Worm (Caenorhabditis elegans): ENCODE results near the gene B0361.4.

The B0361.4 gene

ce11 chrIII:7229687-7230086 lies 29.1 kb upstream of the B0361.4 start, which contains the start of gene R151.8:
Gene R151.8, minus strand, starts transcription at chrIII:7229787.
- TF ChIP-seq aptf-2 (GFP tag; conservative IDR thresholded peaks at IDR 0.05) (no peak), chd-7 (tag; optimal IDR thresholded peaks at IDR 0.05) (no peak), ztf-3 (GFP tag; optimal IDR thresholded peaks at IDR 0.05) (no peak), B0336.3 (GFP tag; IDR thresholded peaks at IDR 0.05) (no peak), ceh-27 (GFP tag; optimal IDR thresholded peaks at IDR 0.05) (no peak), fkh-3 (tag; optimal IDR thresholded peaks at IDR 0.05) (no peak), ztf-28 (GFP tag; IDR thresholded peaks at IDR 0.05) (no peak)

ce11 chrIII:7230841-7231240 lies 27.9 kb upstream of the B0361.4 start, which contains the start of gene R151.10:
Gene R151.10, minus strand, starts transcription at chrIII:7230941.
- TF ChIP-seq rpc-1 (optimal IDR thresholded peaks at IDR 0.05), result no peak
- TF ChIP-seq rpc-1 (tag; optimal IDR thresholded peaks at IDR 0.05), result no peak
- TF ChIP-seq snpc-1.3 (tag; optimal IDR thresholded peaks at IDR 0.05; ENCODE audit: insufficient read depth), result no peak
- no peak for TF ChIP-seq die-1 (tag; optimal IDR thresholded peaks at IDR 0.05)
- TF ChIP-seq F57C9.4 (tag; optimal IDR thresholded peaks at IDR 0.05), result no peak
- no peak for TF ChIP-seq nhr-27 (tag; optimal IDR thresholded peaks at IDR 0.05)
- no peak for TF ChIP-seq him-1 (tag; optimal IDR thresholded peaks at IDR 0.05)
- TF ChIP-seq ztf-18 (tag; optimal IDR thresholded peaks at IDR 0.05), result no peak
- TF ChIP-seq dpl-1 (GFP tag; optimal IDR thresholded peaks at IDR 0.05), result no peak
- TF ChIP-seq ceh-40 (GFP tag; IDR thresholded peaks at IDR 0.05), result no peak
- TF ChIP-seq aptf-2 (GFP tag; conservative IDR thresholded peaks at IDR 0.05), result no peak
- no peak for TF ChIP-seq Y95B8A.8 (GFP tag; IDR thresholded peaks at IDR 0.05)

ce11 chrIII:7232782-7233181 lies 26.0 kb upstream of the B0361.4 start, which contains the start of gene adr-2:
Gene adr-2, minus strand, starts transcription at chrIII:7232882.
- no peak for TF ChIP-seq snpc-4 (GFP tag; optimal IDR thresholded peaks at IDR 0.05)
- TF ChIP-seq snpc-4 (tag; optimal IDR thresholded peaks at IDR 0.05), result no peak
- no peak for TF ChIP-seq ztf-28 (GFP tag; IDR thresholded peaks at IDR 0.05)
- no peak for TF ChIP-seq hsf-1 (GFP tag; IDR thresholded peaks at IDR 0.05)
- TF ChIP-seq xnd-1 (tag; optimal IDR thresholded peaks at IDR 0.05), result no peak
- peak; percentile 10 for TF ChIP-seq ztf-18 (tag; optimal IDR thresholded peaks at IDR 0.05)
- TF ChIP-seq unc-130 (GFP tag; optimal IDR thresholded peaks at IDR 0.05), result no peak

- peak; percentile 37; the same call in 1 of the 2 replicates for TF ChIP-seq hmg-1.2 (GFP tag; IDR thresholded peaks at IDR 0.05)
- TF ChIP-seq snpc-3.4 (tag; optimal IDR thresholded peaks at IDR 0.05), result peak; percentile 50
- TF ChIP-seq aptf-2 (GFP tag; conservative IDR thresholded peaks at IDR 0.05), result no peak
- peak; percentile 5 for TF ChIP-seq ZK185.1 (tag; optimal IDR thresholded peaks at IDR 0.05; ENCODE audit: poor library complexity, severe bottlenecking)
- no peak for TF ChIP-seq unc-130 (GFP tag; optimal IDR thresholded peaks at IDR 0.05)
- no peak for TF ChIP-seq ceh-40 (GFP tag; IDR thresholded peaks at IDR 0.05)
- peak; percentile 45 for TF ChIP-seq pha-4 (tag; optimal IDR thresholded peaks at IDR 0.05)
- peak; percentile 63 for TF ChIP-seq mcd-1 (GFP tag; IDR thresholded peaks at IDR 0.05)
- TF ChIP-seq F23B12.7 (tag; optimal IDR thresholded peaks at IDR 0.05; ENCODE audit: insufficient read depth), result peak; percentile 12
- no peak for TF ChIP-seq lin-26 (GFP tag; IDR thresholded peaks at IDR 0.05)
- peak; percentile 93 for TF ChIP-seq ztf-18 (tag; optimal IDR thresholded peaks at IDR 0.05)
- TF ChIP-seq tbp1 (GFP tag; optimal IDR thresholded peaks at IDR 0.05), result peak; percentile 21
- TF ChIP-seq lin-35 (GFP tag; optimal IDR thresholded peaks at IDR 0.05), result peak in 1 of 3 experiments; percentile 66
- TF ChIP-seq lsl-1 (GFP tag; optimal IDR thresholded peaks at IDR 0.05), result peak; percentile 20
- no peak for TF ChIP-seq snpc-4 (GFP tag; optimal IDR thresholded peaks at IDR 0.05)
- TF ChIP-seq snpc-4 (tag; optimal IDR thresholded peaks at IDR 0.05), result peak in 3 of 4 experiments; percentile 23 to 81 (median 42)
- 0 out of 2 replicates have a peak, but pooled peaks have one; percentile 9 for TF ChIP-seq rcor-1 (GFP tag; IDR thresholded peaks at IDR 0.05)
- TF ChIP-seq madf-6 (GFP tag; IDR thresholded peaks at IDR 0.05), result peak; percentile 54; the same call in 1 of the 2 replicates
- TF ChIP-seq attf-3 (GFP tag; conservative IDR thresholded peaks at IDR 0.05), result 0 out of 2 replicates have a peak, but pooled peaks have one; percentile 37
- TF ChIP-seq F57A8.1 (GFP tag; optimal IDR thresholded peaks at IDR 0.05), result no peak
- peak; percentile 27 for TF ChIP-seq lin-40 (tag; optimal IDR thresholded peaks at IDR 0.05)
- TF ChIP-seq lin-54 (GFP tag; optimal IDR thresholded peaks at IDR 0.05), result peak; percentile 59
- peak; percentile 52 for TF ChIP-seq F33H1.4 (GFP tag; IDR thresholded peaks at IDR 0.05)
- TF ChIP-seq cebp-1 (GFP tag; IDR thresholded peaks at IDR 0.05), result no peak
- TF ChIP-seq cebp-1 (tag; optimal IDR thresholded peaks at IDR 0.05), result peak; percentile 45
Measured at ce11 chrIII:7234148-7234547, 24.6 kb upstream of the B0361.4 start, which contains the start of gene ndus-8. Gene ndus-8, minus strand, starts transcription at chrIII:7234202.

All from whole organism, young adult.